Fruit fly (Drosophila melanogaster) whole organism, embryonic: ENCODE measurements around the gene Sf3b2.

Experiments
- BtbVII ChIP-seq: fragments of 200-800 bp; sonication (Bioruptor generic); optimal IDR thresholded peaks from 3 replicates; lab custom pipeline; 2017; ENCODE audit warnings: missing biosample characterization, mild to moderate bottlenecking, missing genetic modification characterization
- CG12391 ChIP-seq: fragments of 200-800 bp; sonication (Bioruptor generic); optimal IDR thresholded peaks from 3 replicates; lab custom pipeline; 2018; ENCODE audit warnings: missing biosample characterization, mild to moderate bottlenecking, missing genetic modification characterization, moderate library complexity
- CG13624 ChIP-seq: fragments of 200-800 bp; sonication (Bioruptor generic); optimal IDR thresholded peaks from 2 replicates; lab custom pipeline; 2016; ENCODE audit warnings: missing biosample characterization, missing genetic modification characterization
- CG1529 ChIP-seq: fragments of 200-800 bp; sonication (Bioruptor generic); optimal IDR thresholded peaks from 3 replicates; lab custom pipeline; 2018; ENCODE audit warnings: missing biosample characterization, missing genetic modification characterization
- CG1792 ChIP-seq: fragments of 200-800 bp; sonication (Bioruptor generic); optimal IDR thresholded peaks from 2 replicates; lab custom pipeline; 2016; ENCODE audit warnings: missing biosample characterization, missing genetic modification characterization
- CG1832 ChIP-seq: fragments of 200-800 bp; sonication (Bioruptor generic); optimal IDR thresholded peaks from 2 replicates; lab custom pipeline; 2017; ENCODE audit warnings: missing biosample characterization, mild to moderate bottlenecking, missing genetic modification characterization, inconsistent platforms
- CG2120 ChIP-seq: fragments of 200-800 bp; sonication (Bioruptor generic); optimal IDR thresholded peaks from 3 replicates; lab custom pipeline; 2016; ENCODE audit warnings: missing biosample characterization, missing genetic modification characterization
- CG2875 ChIP-seq: fragments of 200-800 bp; sonication (Bioruptor generic); optimal IDR thresholded peaks from 2 replicates; lab custom pipeline; 2017; ENCODE audit warnings: missing biosample characterization, mild to moderate bottlenecking, missing genetic modification characterization, missing genetic modification reagents
- CG3281 ChIP-seq: fragments of 200-800 bp; sonication (Bioruptor generic); optimal IDR thresholded peaks from 3 replicates; lab custom pipeline; 2017; ENCODE audit warnings: missing biosample characterization, mild to moderate bottlenecking, missing genetic modification characterization
- CG3847 ChIP-seq: fragments of 200-800 bp; sonication (Bioruptor generic); IDR thresholded peaks from 2 replicates; pipeline ENCODE4 v1.3.6; 2022; ENCODE audit warnings: missing biosample characterization, missing genetic modification characterization
- CG4360 ChIP-seq: fragments of 200-800 bp; sonication (Bioruptor generic); IDR thresholded peaks from 2 replicates; pipeline ENCODE4 v1.3.6; 2022; ENCODE audit warnings: missing biosample characterization, missing genetic modification characterization
- CG6254 ChIP-seq: fragments of 200-800 bp; sonication (Bioruptor generic); optimal IDR thresholded peaks from 3 replicates; lab custom pipeline; 2017; ENCODE audit warnings: mild to moderate bottlenecking, missing biosample characterization, missing genetic modification reagents, missing genetic modification characterization
- CG8944 ChIP-seq: fragments of 200-800 bp; sonication (Bioruptor generic); optimal IDR thresholded peaks from 3 replicates; lab custom pipeline; 2016; ENCODE audit warnings: missing biosample characterization, missing genetic modification characterization
- CG9437 ChIP-seq: fragments of 200-800 bp; sonication (Bioruptor generic); optimal IDR thresholded peaks from 2 replicates; lab custom pipeline; 2018; ENCODE audit warnings: missing biosample characterization, mild to moderate bottlenecking, missing genetic modification characterization
- CG9727 ChIP-seq: fragments of 200-800 bp; sonication (Bioruptor generic); optimal IDR thresholded peaks from 3 replicates; lab custom pipeline; 2017; ENCODE audit warnings: missing biosample characterization, mild to moderate bottlenecking, missing genetic modification characterization
- CG9817 ChIP-seq: fragments of 200-800 bp; sonication (Bioruptor generic); optimal IDR thresholded peaks from 2 replicates; lab custom pipeline; 2018; ENCODE audit warnings: missing biosample characterization, mild to moderate bottlenecking, missing genetic modification characterization, moderate library complexity
- CHES-1-like ChIP-seq: fragments of 200-800 bp; sonication (Bioruptor generic); optimal IDR thresholded peaks from 2 replicates; lab custom pipeline; 2016; ENCODE audit warnings: missing biosample characterization, missing genetic modification characterization
- Dref ChIP-seq: fragments of 200-800 bp; sonication (Bioruptor generic); IDR thresholded peaks from 2 replicates; pipeline ENCODE4 v1.3.6; 2022; ENCODE audit warnings: missing biosample characterization, missing genetic modification characterization
- Eip74EF ChIP-seq, 2 experiments: fragments of 200-800 bp in 1 of 2; fragments of >200 bp in 1 of 2; sonication (Bioruptor generic) in 1 of 2; optimal IDR thresholded peaks; 2 replicates each; lab custom pipeline; 2017 to 2019; ENCODE audit warnings: missing biosample characterization in 2 of 2, missing genetic modification characterization in 2 of 2, mild to moderate bottlenecking in 1 of 2, moderate library complexity in 1 of 2
- Gug ChIP-seq: fragments of 200-800 bp; sonication (Bioruptor generic); IDR thresholded peaks from 4 replicates; pipeline ENCODE4 v1.3.6; 2022; ENCODE audit warnings: missing biosample characterization, missing genetic modification characterization
- H2.0 ChIP-seq: fragments of 200-800 bp; sonication (Bioruptor generic); IDR thresholded peaks from 2 replicates; pipeline ENCODE4 v1.3.6; 2022; ENCODE audit warnings: missing biosample characterization, missing genetic modification characterization
- HLH3B ChIP-seq: fragments of 200-800 bp; sonication (Bioruptor generic); IDR thresholded peaks from 2 replicates; pipeline ENCODE4 v1.3.6; 2022; ENCODE audit warnings: missing biosample characterization, missing genetic modification characterization
- Hand ChIP-seq: fragments of 200-800 bp; sonication (Bioruptor generic); optimal IDR thresholded peaks from 2 replicates; lab custom pipeline; 2017; ENCODE audit warnings: mild to moderate bottlenecking, missing biosample characterization, missing genetic modification reagents, missing genetic modification characterization
- Lim3 ChIP-seq: fragments of 200-800 bp; sonication (Bioruptor generic); IDR thresholded peaks from 2 replicates; pipeline ENCODE4 v1.3.6; 2022; ENCODE audit warnings: missing biosample characterization, missing genetic modification characterization
- Max ChIP-seq: fragments of 200-800 bp; sonication (Bioruptor generic); optimal IDR thresholded peaks from 2 replicates; lab custom pipeline; 2016; ENCODE audit warnings: missing biosample characterization, mild to moderate bottlenecking, missing genetic modification characterization
- Med ChIP-seq: fragments of 200-800 bp; sonication (Bioruptor generic); peaks from one replicate; lab custom pipeline; 2016; ENCODE audit warnings: missing biosample characterization, missing genetic modification characterization, mild to moderate bottlenecking, inconsistent platforms, moderate library complexity
- Oli ChIP-seq: fragments of 200-800 bp; sonication (Bioruptor generic); optimal IDR thresholded peaks from 2 replicates; lab custom pipeline; 2018; ENCODE audit warnings: missing biosample characterization, mild to moderate bottlenecking, missing genetic modification characterization, moderate library complexity
- Opbp ChIP-seq: fragments of 200-800 bp; sonication (Bioruptor generic); IDR thresholded peaks from 3 replicates; pipeline ENCODE4 v1.3.6; 2022; ENCODE audit warnings: missing biosample characterization, missing genetic modification characterization; ENCODE audit not compliant: partially characterized antibody
- Ptx1 ChIP-seq: fragments of 200-800 bp; sonication (Bioruptor generic); IDR thresholded peaks from 2 replicates; pipeline ENCODE4 v1.3.6; 2022; ENCODE audit warnings: missing biosample characterization, missing genetic modification characterization
- Xbp1 ChIP-seq: fragments of 200-800 bp; sonication (Bioruptor generic); optimal IDR thresholded peaks from 3 replicates; lab custom pipeline; 2016; ENCODE audit warnings: missing biosample characterization, mild to moderate bottlenecking, missing genetic modification characterization
- ap ChIP-seq: fragments of 200-800 bp; sonication (Bioruptor generic); IDR thresholded peaks from 2 replicates; pipeline ENCODE4 v1.3.6; 2022; ENCODE audit warnings: missing biosample characterization, missing genetic modification characterization
- bsh ChIP-seq, 2 experiments: fragments of 200-800 bp; sonication (Bioruptor generic); optimal IDR thresholded peaks; 2 replicates each; lab custom pipeline; 2017 to 2018; ENCODE audit warnings: mild to moderate bottlenecking in 2 of 2, missing biosample characterization in 2 of 2, missing genetic modification characterization in 2 of 2, moderate library complexity in 1 of 2
- ewg ChIP-seq: fragments of 200-800 bp; sonication (Bioruptor generic); optimal IDR thresholded peaks from 3 replicates; lab custom pipeline; 2017; ENCODE audit warnings: mild to moderate bottlenecking, missing biosample characterization, missing genetic modification reagents, missing genetic modification characterization
- grau ChIP-seq: fragments of 200-800 bp; optimal IDR thresholded peaks from 3 replicates; lab custom pipeline; 2019; ENCODE audit warnings: missing biosample characterization, mild to moderate bottlenecking, missing genetic modification characterization, moderate library complexity
- gsb ChIP-seq: fragments of 200-800 bp; sonication (Bioruptor generic); IDR thresholded peaks from 2 replicates; pipeline ENCODE4 v1.3.6; 2022; ENCODE audit warnings: missing biosample characterization, missing genetic modification characterization
- gt ChIP-seq: fragments of 200-800 bp; sonication (Bioruptor generic); IDR thresholded peaks from 2 replicates; pipeline ENCODE4 v1.3.6; 2022; ENCODE audit warnings: missing biosample characterization, missing genetic modification characterization
- ind ChIP-seq: fragments of 200-800 bp; sonication (Bioruptor generic); optimal IDR thresholded peaks from 3 replicates; lab custom pipeline; 2016; ENCODE audit warnings: missing biosample characterization, missing genetic modification characterization
- ken ChIP-seq: fragments of 200-800 bp; sonication (Bioruptor generic); IDR thresholded peaks from 3 replicates; pipeline ENCODE4 v1.3.6; 2022; ENCODE audit warnings: missing biosample characterization, missing genetic modification characterization
- lov ChIP-seq, 2 experiments: fragments of 200-800 bp in 1 of 2; fragments of >200 bp in 1 of 2; sonication (Bioruptor generic) in 1 of 2; IDR thresholded peaks in 1 of 2; optimal IDR thresholded peaks in 1 of 2; 2 replicates in 1 of 2; 3 replicates in 1 of 2; pipeline versions ENCODE4 v1.3.6 to Lab custom; 2017 to 2022; ENCODE audit warnings: missing biosample characterization in 1 of 2, missing genetic modification characterization in 1 of 2
- p53 ChIP-seq: fragments of 200-800 bp; sonication (Bioruptor generic); optimal IDR thresholded peaks from 2 replicates; lab custom pipeline; 2016; ENCODE audit warnings: missing biosample characterization, missing genetic modification characterization
- pita ChIP-seq: fragments of 200-800 bp; sonication (Bioruptor generic); optimal IDR thresholded peaks from 2 replicates; lab custom pipeline; 2017; ENCODE audit warnings: missing biosample characterization, mild to moderate bottlenecking, missing genetic modification characterization
- pum ChIP-seq: fragments of 200-800 bp; sonication (Bioruptor generic); optimal IDR thresholded peaks from 2 replicates; lab custom pipeline; 2016; ENCODE audit warnings: missing biosample characterization, missing genetic modification characterization
- rib ChIP-seq: fragments of 200-800 bp; sonication (Bioruptor generic); IDR thresholded peaks from 2 replicates; pipeline ENCODE4 v1.3.6; 2022; ENCODE audit warnings: missing biosample characterization, missing genetic modification characterization
- row ChIP-seq: fragments of 200-800 bp; sonication (Bioruptor generic); IDR thresholded peaks from 3 replicates; pipeline ENCODE4 v1.3.6; 2022; ENCODE audit warnings: missing biosample characterization, missing genetic modification characterization
- slbo ChIP-seq: fragments of 200-800 bp; sonication (Bioruptor generic); IDR thresholded peaks from 2 replicates; pipeline ENCODE4 v1.3.6; 2022; ENCODE audit warnings: missing biosample characterization, missing genetic modification characterization
- tx ChIP-seq: fragments of 200-800 bp; sonication (Bioruptor generic); optimal IDR thresholded peaks from 2 replicates; lab custom pipeline; 2016; ENCODE audit warnings: missing biosample characterization, missing genetic modification characterization
- unpg ChIP-seq: fragments of 200-800 bp; sonication (Bioruptor generic); optimal IDR thresholded peaks from 3 replicates; lab custom pipeline; 2018; ENCODE audit warnings: missing biosample characterization, mild to moderate bottlenecking, missing genetic modification characterization, moderate library complexity
- zfh2 ChIP-seq: fragments of 200-800 bp; sonication (Bioruptor generic); optimal IDR thresholded peaks from 2 replicates; lab custom pipeline; 2016; ENCODE audit warnings: missing biosample characterization, missing genetic modification characterization

The Sf3b2 gene

dm6 chr2L:3058772-3059623 is 30.0 kb upstream of the Sf3b2 start (continued):
- TF ChIP-seq row (GFP tag; lab: Robert Waterston, UW) (peak; percentile 65), zfh2 (GFP tag; lab: Kevin White, UChicago) (peak; percentile 56), Opbp (GFP tag; lab: Robert Waterston, UW) (no peak), CG4360 (GFP tag; lab: Robert Waterston, UW) (no peak), unpg (no peak), Oli (tag; lab: Kevin White, UChicago) (peak; percentile 2), H2.0 (GFP tag; lab: Robert Waterston, UW) (0 out of 2 replicates have a peak, but pooled peaks have one; percentile 5), CG1792 (GFP tag; lab: Kevin White, UChicago) (no peak), CG6254 (GFP tag; lab: Kevin White, UChicago) (no peak), Lim3 (GFP tag; lab: Robert Waterston, UW) (0 out of 2 replicates have a peak, but pooled peaks have one; percentile 12), lov (optimal IDR thresholded peaks at IDR 0.05; lab: Kevin White, UChicago) (no peak), lov (GFP tag; IDR thresholded peaks at IDR 0.05; lab: Robert Waterston, UW) (no peak), bsh (GFP tag; optimal IDR thresholded peaks at IDR 0.05; lab: Kevin White, UChicago) (peak in 1 of 2 experiments; percentile 13), Eip74EF (GFP tag; optimal IDR thresholded peaks at IDR 0.05; lab: Kevin White, UChicago) (no peak), CG1832 (GFP tag; lab: Kevin White, UChicago) (no peak), HLH3B (0 out of 2 replicates have a peak, but pooled peaks have one; percentile 28), CG2875 (GFP tag; lab: Kevin White, UChicago) (no peak), p53 (no peak), Med (peak; percentile 87), CG9437 (peak; percentile 17), CG1529 (GFP tag; lab: Kevin White, UChicago) (no peak), Ptx1 (GFP tag; lab: Robert Waterston, UW) (peak; percentile 62), rib (GFP tag; lab: Robert Waterston, UW) (peak; percentile 16; the same call in 1 of the 2 replicates), CG3847 (GFP tag; lab: Robert Waterston, UW) (peak; percentile 39; the same call in 1 of the 2 replicates), CG13624 (GFP tag; lab: Kevin White, UChicago) (no peak), ap (no peak), Max (GFP tag; lab: Kevin White, UChicago) (no peak), BtbVII (peak; percentile 12), gsb (GFP tag; lab: Robert Waterston, UW) (no peak), Xbp1 (GFP tag; lab: Kevin White, UChicago) (peak; percentile 11), pita (no peak), Dref (no peak), ken (GFP tag; lab: Robert Waterston, UW) (no peak), CG2120 (peak; percentile 85), CG9817 (tag; lab: Kevin White, UChicago) (peak; percentile 29), pum (GFP tag; lab: Kevin White, UChicago) (no peak), gt (GFP tag; lab: Robert Waterston, UW) (no peak), Gug (GFP tag; lab: Robert Waterston, UW) (peak; percentile 20; the same call in 1 of the 4 replicates), slbo (peak; percentile 76), ewg (GFP tag; lab: Kevin White, UChicago) (peak; percentile 86), CG8944 (GFP tag; lab: Kevin White, UChicago) (peak; percentile 8), CG12391 (tag; lab: Kevin White, UChicago) (no peak), grau (tag; lab: Kevin White, UChicago) (peak; percentile 11), CHES-1-like (peak; percentile 52), CG3281 (GFP tag; lab: Kevin White, UChicago) (peak; percentile 44), CG9727 (GFP tag; lab: Kevin White, UChicago) (peak; percentile 38), tx (GFP tag; lab: Kevin White, UChicago) (peak; percentile 13), ind (GFP tag; lab: Kevin White, UChicago) (peak; percentile 5), Hand (GFP tag; lab: Kevin White, UChicago) (no peak)
